Fruit fly (Drosophila melanogaster): ENCODE data around the gene Acsf3.

Gene Acsf3

dm6 chrX:7291850-7292499 lies 36.9 kb upstream of the Acsf3 start (continued):
- no peak for TF ChIP-seq CG11247 (GFP tag; IDR thresholded peaks at IDR 0.05)
- peak; percentile 73 for TF ChIP-seq CG6813 (GFP tag; optimal IDR thresholded peaks at IDR 0.05)
- no peak for TF ChIP-seq p53 (GFP tag; optimal IDR thresholded peaks at IDR 0.05)
- TF ChIP-seq slp2 (GFP tag; optimal IDR thresholded peaks at IDR 0.05) = no peak
- TF ChIP-seq Nf-YB (GFP tag; optimal IDR thresholded peaks at IDR 0.05) = peak; percentile 72
- peak; percentile 71 for TF ChIP-seq CG12104 (GFP tag; optimal IDR thresholded peaks at IDR 0.05)
- peak; percentile 70 for TF ChIP-seq Mes4 (GFP tag; optimal IDR thresholded peaks at IDR 0.05)
- TF ChIP-seq CG14441 (GFP tag; IDR thresholded peaks at IDR 0.05) = 0 out of 2 replicates have a peak, but pooled peaks have one; percentile 47
- TF ChIP-seq Sry-δ (GFP tag; optimal IDR thresholded peaks at IDR 0.05) = no peak
- TF ChIP-seq CG18262 (tag; optimal IDR thresholded peaks at IDR 0.05) = peak; percentile 88
- TF ChIP-seq crol (GFP tag; IDR thresholded peaks at IDR 0.05) = peak; percentile 39; the same call in 1 of the 2 replicates
- TF ChIP-seq shn (GFP tag; optimal IDR thresholded peaks at IDR 0.05) = peak; percentile 26
- TF ChIP-seq D (optimal IDR thresholded peaks at IDR 0.05) = no peak
- TF ChIP-seq D (GFP tag; optimal IDR thresholded peaks at IDR 0.05) = peak; percentile 83
- TF ChIP-seq CG7839 (tag; optimal IDR thresholded peaks at IDR 0.05) = peak; percentile 84
- TF ChIP-seq nerfin-1 (tag; optimal IDR thresholded peaks at IDR 0.05) = peak; percentile 83
- TF ChIP-seq gsb (GFP tag; IDR thresholded peaks at IDR 0.05) = no peak
- no peak for TF ChIP-seq rib (GFP tag; IDR thresholded peaks at IDR 0.05)
- peak in 1 of 3 experiments; percentile 22 for TF ChIP-seq Stat92E (GFP tag; optimal IDR thresholded peaks at IDR 0.05)
- no peak for TF ChIP-seq CG6765 (GFP tag; optimal IDR thresholded peaks at IDR 0.05)
- TF ChIP-seq B-H1 (GFP tag; IDR thresholded peaks at IDR 0.05) = no peak; the same call in 2 of the 3 replicates
- TF ChIP-seq CG10654 (GFP tag; optimal IDR thresholded peaks at IDR 0.05) = peak; percentile 74
- peak; percentile 69 for TF ChIP-seq Asciz (GFP tag; optimal IDR thresholded peaks at IDR 0.05)
- TF ChIP-seq jigr1 (GFP tag; IDR thresholded peaks at IDR 0.05) = 0 out of 3 replicates have a peak, but pooled peaks have one; percentile 39
- TF ChIP-seq hbn (GFP tag; IDR thresholded peaks at IDR 0.05; ENCODE audit: partially characterized antibody) = no peak
- peak; percentile 75 for TF ChIP-seq CG17385 (GFP tag; optimal IDR thresholded peaks at IDR 0.05)
- TF ChIP-seq dmrt11E (tag; optimal IDR thresholded peaks at IDR 0.05) = peak; percentile 96
- TF ChIP-seq CG3065 (GFP tag; optimal IDR thresholded peaks at IDR 0.05) = peak; percentile 50
- peak; percentile 65 to 69 for TF ChIP-seq Hr51 (GFP tag; optimal IDR thresholded peaks at IDR 0.05)
- peak; percentile 57 to 90 for TF ChIP-seq bsh (GFP tag; optimal IDR thresholded peaks at IDR 0.05)
- TF ChIP-seq CG33557 (GFP tag; optimal IDR thresholded peaks at IDR 0.05) = peak; percentile 95
- TF ChIP-seq ash1 (GFP tag; optimal IDR thresholded peaks at IDR 0.05) = no peak
- no peak for TF ChIP-seq ERR (GFP tag; optimal IDR thresholded peaks at IDR 0.05)
- peak; percentile 40 for TF ChIP-seq CG13123 (GFP tag; optimal IDR thresholded peaks at IDR 0.05)
- TF ChIP-seq NC2β (GFP tag; optimal IDR thresholded peaks at IDR 0.05) = peak; percentile 75
- no peak for TF ChIP-seq CHES-1-like (GFP tag; optimal IDR thresholded peaks at IDR 0.05)
- peak; percentile 53 for TF ChIP-seq CG8089 (GFP tag; optimal IDR thresholded peaks at IDR 0.05)
- no peak for TF ChIP-seq Doc3 (GFP tag; IDR thresholded peaks at IDR 0.05; ENCODE audit: partially characterized antibody)
- no peak for TF ChIP-seq CG6854 (GFP tag; optimal IDR thresholded peaks at IDR 0.05)
- TF ChIP-seq her (GFP tag; optimal IDR thresholded peaks at IDR 0.05) = no peak
- peak; percentile 0 for TF ChIP-seq ab (GFP tag; optimal IDR thresholded peaks at IDR 0.05)
- no peak for TF ChIP-seq lov (optimal IDR thresholded peaks at IDR 0.05)
- TF ChIP-seq lov (GFP tag; IDR thresholded peaks at IDR 0.05) = peak; percentile 73; the same call in 2 of the 3 replicates
- TF ChIP-seq Kr (GFP tag; optimal IDR thresholded peaks at IDR 0.05) = peak; percentile 25
- TF ChIP-seq cas (GFP tag; IDR thresholded peaks at IDR 0.05) = no peak
- TF ChIP-seq CG10543 (GFP tag; optimal IDR thresholded peaks at IDR 0.05) = peak; percentile 8
- TF ChIP-seq Atf-2 (GFP tag; optimal IDR thresholded peaks at IDR 0.05) = peak; percentile 31
- peak; percentile 69 for TF ChIP-seq CG1233 (GFP tag; optimal IDR thresholded peaks at IDR 0.05)
- TF ChIP-seq CG9215 (GFP tag; IDR thresholded peaks at IDR 0.05) = no peak
- TF ChIP-seq Oaz (GFP tag; IDR thresholded peaks at IDR 0.05) = no peak
